Worm (Caenorhabditis elegans) whole organism, midembryonic: ENCODE measurements around the gene znf-474.

Experiments used
- T22C8.4 ChIP-seq: fragments of 200-800 bp; sonication (Bioruptor generic); IDR thresholded peaks from 2 replicates; pipeline ENCODE4 v1.3.6; 2022; ENCODE audit warnings: missing genetic modification characterization, missing compliant biosample characterization
- cog-1 ChIP-seq: sonication (generic microtip); optimal IDR thresholded peaks from 2 replicates; lab custom pipeline; 2016; ENCODE audit warnings: missing genetic modification characterization, missing compliant biosample characterization
- med-1 ChIP-seq: sonication (generic microtip); optimal IDR thresholded peaks from 2 replicates; lab custom pipeline; 2017; ENCODE audit warnings: missing genetic modification characterization, mild to moderate bottlenecking, missing compliant biosample characterization, antibody characterized with exemption, missing genetic modification reagents; ENCODE audit not compliant: insufficient read depth
- ref-1 ChIP-seq: fragments of 200-800 bp; sonication (Bioruptor generic); conservative IDR thresholded peaks from 2 replicates; pipeline ENCODE4 v1.3.6; 2022; ENCODE audit warnings: missing genetic modification reagents, missing genetic modification characterization, missing compliant biosample characterization
- tab-1 ChIP-seq: fragments of 200-800 bp; sonication (Bioruptor generic); IDR thresholded peaks from 2 replicates; pipeline ENCODE4 v1.3.6; 2022; ENCODE audit warnings: missing genetic modification characterization, missing compliant biosample characterization
- ztf-23 ChIP-seq: fragments of 200-800 bp; sonication (Bioruptor generic); IDR thresholded peaks from 2 replicates; pipeline ENCODE4 v1.3.6; 2022; ENCODE audit warnings: missing genetic modification reagents, missing genetic modification characterization, missing compliant biosample characterization
- ztf-29 ChIP-seq: fragments of 200-800 bp; sonication (Bioruptor generic); IDR thresholded peaks from 2 replicates; pipeline ENCODE4 v1.3.6; 2022; ENCODE audit warnings: missing genetic modification reagents, missing genetic modification characterization, missing compliant biosample characterization

- TF ChIP-seq T22C8.4 (GFP tag; lab: Robert Waterston, UW), result no peak
- TF ChIP-seq cog-1 (tag; lab: Kevin White, UChicago), result no peak
- TF ChIP-seq tab-1 (GFP tag; lab: Robert Waterston, UW), result no peak
- TF ChIP-seq ztf-23 (GFP tag; lab: Robert Waterston, UW), result no peak
- no peak for TF ChIP-seq med-1 (GFP tag; lab: Kevin White, UChicago)
- TF ChIP-seq ztf-29, result no peak
- TF ChIP-seq ref-1, result no peak
Measured at ce11 chrX:12184393-12184792, 34.7 kb downstream of the znf-474 start.
